Worm (Caenorhabditis elegans): Measurements from ENCODE around the gene K07F5.14.

ce11 chrIV:9843760-9844159 lies 18.3 kb upstream of the K07F5.14 start, which contains the start of gene nspd-2:
- no peak for TF ChIP-seq pes-1 (GFP tag; IDR thresholded peaks at IDR 0.05)
- no peak for TF ChIP-seq hmg-4 (GFP tag; optimal IDR thresholded peaks at IDR 0.05)
- TF ChIP-seq hmbx-1 (tag; optimal IDR thresholded peaks at IDR 0.05) = no peak
- TF ChIP-seq ceh-13 (GFP tag; optimal IDR thresholded peaks at IDR 0.05) = no peak
- TF ChIP-seq tra-4 (tag; optimal IDR thresholded peaks at IDR 0.05) = no peak
- TF ChIP-seq scrt-1 (GFP tag; IDR thresholded peaks at IDR 0.05) = no peak

Data from whole organism, early embryonic.